Worm (Caenorhabditis elegans) whole organism, L1 larva: Measurements from ENCODE around the gene dos-2.

ENCODE experiments used
- C04F5.9 ChIP-seq: sonication (generic microtip); optimal IDR thresholded peaks from 2 replicates; lab custom pipeline; 2016; ENCODE audit warnings: missing genetic modification characterization, missing compliant biosample characterization
- F16B12.6 ChIP-seq: fragments of 150-350 bp; optimal IDR thresholded peaks from 2 replicates; lab custom pipeline; 2014; ENCODE audit warnings: missing biosample characterization, missing genetic modification characterization
- aly-2 ChIP-seq: fragments of 150-350 bp; optimal IDR thresholded peaks from 2 replicates; lab custom pipeline; 2014; ENCODE audit warnings: missing biosample characterization, missing genetic modification characterization
- ceh-63 ChIP-seq: fragments of 200-800 bp; sonication (Bioruptor generic); optimal IDR thresholded peaks from 2 replicates; lab custom pipeline; 2018; ENCODE audit warnings: mild to moderate bottlenecking, missing genetic modification characterization, missing compliant biosample characterization
- ceh-82 ChIP-seq, 3 experiments: fragments of 150-350 bp in 1 of 3; sonication (generic microtip) in 2 of 3; optimal IDR thresholded peaks; 2 replicates each; lab custom pipeline; 2014 to 2017; ENCODE audit warnings: missing biosample characterization in 3 of 3, missing genetic modification characterization in 3 of 3
- ceh-90 ChIP-seq: sonication (generic microtip); optimal IDR thresholded peaks from 2 replicates; lab custom pipeline; 2016; ENCODE audit warnings: missing genetic modification characterization, missing compliant biosample characterization
- efl-1 ChIP-seq, 4 experiments: fragments of 150-350 bp; optimal IDR thresholded peaks in 3 of 4; peaks in 1 of 4; 1 replicate in 1 of 4; 2 replicates in 3 of 4; lab custom pipeline; 2014; ENCODE audit warnings: missing biosample characterization in 2 of 4, missing genetic modification characterization in 2 of 4, missing genetic modification reagents in 2 of 4
- efl-3 ChIP-seq: fragments of 200-800 bp; sonication (Bioruptor generic); optimal IDR thresholded peaks from 2 replicates; lab custom pipeline; 2018; ENCODE audit warnings: mild to moderate bottlenecking, missing genetic modification characterization, missing compliant biosample characterization
- egl-27 ChIP-seq, 2 experiments: fragments of 150-350 bp in 1 of 2; sonication (generic microtip); optimal IDR thresholded peaks; 3 replicates each; lab custom pipeline; 2017 to 2018; ENCODE audit warnings: missing biosample characterization in 2 of 2, missing genetic modification characterization in 2 of 2, missing genetic modification reagents in 2 of 2
- fkh-4 ChIP-seq: sonication (generic microtip); optimal IDR thresholded peaks from 2 replicates; lab custom pipeline; 2016; ENCODE audit warnings: missing compliant biosample characterization, missing genetic modification characterization, borderline replicate concordance
- fkh-8 ChIP-seq: sonication (generic microtip); optimal IDR thresholded peaks from 2 replicates; lab custom pipeline; 2016; ENCODE audit warnings: mild to moderate bottlenecking, missing genetic modification characterization, missing compliant biosample characterization
- fos-1 ChIP-seq: fragments of 150-350 bp; optimal IDR thresholded peaks from 2 replicates; lab custom pipeline; 2014; ENCODE audit warnings: missing biosample characterization, missing genetic modification characterization
- hlh-17 ChIP-seq: fragments of 200-800 bp; sonication (Bioruptor generic); optimal IDR thresholded peaks from 2 replicates; lab custom pipeline; 2018; ENCODE audit warnings: missing genetic modification characterization, mild to moderate bottlenecking, missing compliant biosample characterization, moderate library complexity, borderline replicate concordance
- isw-1 ChIP-seq: fragments of 200-800 bp; sonication (Bioruptor generic); IDR thresholded peaks from 2 replicates; pipeline ENCODE4 v1.3.6; 2022; ENCODE audit warnings: missing genetic modification characterization, missing compliant biosample characterization
- lin-13 ChIP-seq: fragments of 150-350 bp; optimal IDR thresholded peaks from 2 replicates; lab custom pipeline; 2014; ENCODE audit warnings: missing biosample characterization, missing genetic modification reagents, missing genetic modification characterization
- lin-14 ChIP-seq: fragments of 200-800 bp; sonication (Bioruptor generic); optimal IDR thresholded peaks from 2 replicates; lab custom pipeline; 2018; ENCODE audit warnings: mild to moderate bottlenecking, missing genetic modification characterization, moderate library complexity, missing compliant biosample characterization
- lin-39 ChIP-seq: fragments of 150-350 bp; optimal IDR thresholded peaks from 2 replicates; lab custom pipeline; 2014; ENCODE audit warnings: missing biosample characterization, missing genetic modification reagents, missing genetic modification characterization
- lsy-2 ChIP-seq, 2 experiments: fragments of 150-350 bp; optimal IDR thresholded peaks; 2 replicates each; lab custom pipeline; 2014; ENCODE audit warnings: missing biosample characterization in 2 of 2, missing genetic modification characterization in 2 of 2
- mab-9 ChIP-seq: fragments of 200-800 bp; sonication (Bioruptor generic); IDR thresholded peaks from 2 replicates; pipeline ENCODE4 v1.3.6; 2022; ENCODE audit warnings: missing genetic modification reagents, missing genetic modification characterization, missing compliant biosample characterization
- mep-1 ChIP-seq: fragments of 150-350 bp; optimal IDR thresholded peaks from 2 replicates; lab custom pipeline; 2014; ENCODE audit warnings: missing biosample characterization, missing genetic modification characterization
- nhr-12 ChIP-seq: sonication (generic microtip); optimal IDR thresholded peaks from 2 replicates; lab custom pipeline; 2017; ENCODE audit warnings: missing biosample characterization, missing genetic modification characterization
- nhr-19 ChIP-seq: fragments of 200-800 bp; sonication (Bioruptor generic); conservative IDR thresholded peaks from 2 replicates; pipeline ENCODE4 v1.3.6; 2022; ENCODE audit warnings: missing genetic modification characterization, missing compliant biosample characterization
- nhr-20 ChIP-seq: sonication (generic microtip); optimal IDR thresholded peaks from 2 replicates; lab custom pipeline; 2016; ENCODE audit warnings: mild to moderate bottlenecking, missing genetic modification characterization, missing compliant biosample characterization
- nhr-76 ChIP-seq: sonication (generic microtip); optimal IDR thresholded peaks from 2 replicates; lab custom pipeline; 2017; ENCODE audit warnings: missing biosample characterization, missing genetic modification characterization
- pqm-1 ChIP-seq: sonication (generic microtip); optimal IDR thresholded peaks from 3 replicates; lab custom pipeline; 2017; ENCODE audit warnings: missing biosample characterization, missing genetic modification characterization
- sptf-1 ChIP-seq: fragments of 150-350 bp; optimal IDR thresholded peaks from 2 replicates; lab custom pipeline; 2014; ENCODE audit warnings: missing biosample characterization, missing genetic modification characterization
- sup-37 ChIP-seq: fragments of 200-800 bp; sonication (Bioruptor generic); optimal IDR thresholded peaks from 2 replicates; lab custom pipeline; 2018; ENCODE audit warnings: mild to moderate bottlenecking, missing genetic modification characterization, missing compliant biosample characterization
- tbx-2 ChIP-seq: sonication (generic microtip); optimal IDR thresholded peaks from 2 replicates; lab custom pipeline; 2016; ENCODE audit warnings: missing genetic modification characterization, missing compliant biosample characterization
- tlp-1 ChIP-seq: fragments of 150-350 bp; optimal IDR thresholded peaks from 2 replicates; lab custom pipeline; 2014; ENCODE audit warnings: missing biosample characterization, missing genetic modification characterization
- zag-1 ChIP-seq: fragments of 150-350 bp; optimal IDR thresholded peaks from 2 replicates; lab custom pipeline; 2014; ENCODE audit warnings: missing biosample characterization, missing genetic modification characterization
- ztf-11 ChIP-seq, 2 experiments: sonication (generic microtip); optimal IDR thresholded peaks; 2 replicates each; lab custom pipeline; 2016 to 2017; ENCODE audit warnings: missing genetic modification characterization in 2 of 2, missing biosample characterization in 1 of 2, missing compliant biosample characterization in 1 of 2

Gene dos-2

DNA sequence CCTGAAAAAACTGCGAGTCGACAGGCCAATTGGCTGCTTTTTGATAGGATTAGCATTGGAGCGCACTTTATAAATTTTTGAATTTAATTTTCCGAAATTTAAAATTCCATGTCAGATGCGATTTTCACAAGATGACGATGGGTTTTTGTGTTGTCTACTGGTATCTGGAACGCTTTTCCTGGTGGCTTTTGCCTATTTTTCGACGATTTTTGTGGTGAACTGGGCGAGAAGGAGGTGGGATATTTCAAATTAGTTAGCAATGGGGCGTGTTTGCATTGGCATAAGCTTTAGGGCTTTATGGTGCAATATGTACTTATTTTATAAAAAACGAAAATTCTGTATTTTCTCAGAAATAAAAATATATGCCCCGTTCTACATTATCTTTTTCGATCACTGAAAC, 3.9 kb upstream of the dos-2 start, which contains the start of gene K10G6.9:
Gene K10G6.9 (plus strand): TSS at position 110 of the 400 bp plus-strand sequence.
- TF ChIP-seq efl-3 (GFP tag; lab: Kevin White, UChicago) (no peak), efl-1 (optimal IDR thresholded peaks at IDR 0.05; lab: Kevin White, UChicago) (no peak), efl-1 (GFP tag; optimal IDR thresholded peaks at IDR 0.05 in 1 of 2; lab: Kevin White, UChicago) (peak in 1 of 2 experiments; percentile 3), aly-2 (tag; lab: Kevin White, UChicago) (peak; percentile 16), lin-39 (no peak)

- TF ChIP-seq nhr-19 (GFP tag; lab: Robert Waterston, UW) (no peak), ztf-11 (tag; optimal IDR thresholded peaks at IDR 0.05; lab: Kevin White, UChicago) (no peak), fkh-8 (tag; lab: Kevin White, UChicago) (peak; percentile 3), fos-1 (no peak), egl-27 (tag; optimal IDR thresholded peaks at IDR 0.05; lab: Kevin White, UChicago) (no peak), lin-14 (peak; percentile 2)
Observed at ce11 chrII:3974953-3975352, 1.1 kb upstream of the dos-2 start, which contains the start of gene cank-26. Gene cank-26 (minus strand): TSS chrII:3975065.

- no peak for TF ChIP-seq ceh-90 (tag; lab: Kevin White, UChicago)
- no peak for TF ChIP-seq zag-1 (tag; lab: Kevin White, UChicago)
- TF ChIP-seq efl-1 (optimal IDR thresholded peaks at IDR 0.05; lab: Kevin White, UChicago): no peak
- TF ChIP-seq efl-1 (GFP tag; optimal IDR thresholded peaks at IDR 0.05 in 1 of 2; lab: Kevin White, UChicago): peak in 1 of 2 experiments; percentile 61
- TF ChIP-seq mep-1 (tag; lab: Kevin White, UChicago): no peak
- TF ChIP-seq sup-37 (GFP tag; lab: Kevin White, UChicago): no peak
Observed at ce11 chrII:3978198-3978597, 2.2 kb downstream of the dos-2 start.

ce11 chrII:3980373-3980772, 4.3 kb downstream of the dos-2 start:
- TF ChIP-seq ceh-63 (GFP tag; lab: Kevin White, UChicago) (no peak), F16B12.6 (tag; lab: Kevin White, UChicago) (no peak), efl-1 (optimal IDR thresholded peaks at IDR 0.05; lab: Kevin White, UChicago) (no peak), efl-1 (GFP tag; optimal IDR thresholded peaks at IDR 0.05 in 1 of 2; lab: Kevin White, UChicago) (peak in 1 of 2 experiments; percentile 20)

ce11 chrII:3982313-3982712, 6.3 kb downstream of the dos-2 start, which contains the start of gene lin-31:
Gene lin-31 (plus strand): TSS chrII:3982549.
- TF ChIP-seq zag-1 (tag; lab: Kevin White, UChicago) (no peak), ztf-11 (tag; optimal IDR thresholded peaks at IDR 0.05; lab: Kevin White, UChicago) (no peak), pqm-1 (tag; lab: Kevin White, UChicago) (no peak), mep-1 (tag; lab: Kevin White, UChicago) (no peak), nhr-76 (tag; lab: Kevin White, UChicago) (no peak), lin-13 (GFP tag; lab: Kevin White, UChicago) (no peak), nhr-12 (tag; lab: Kevin White, UChicago) (no peak), efl-3 (GFP tag; lab: Kevin White, UChicago) (no peak), tlp-1 (tag; lab: Kevin White, UChicago) (no peak), mab-9 (GFP tag; lab: Robert Waterston, UW) (no peak), sptf-1 (tag; lab: Kevin White, UChicago) (no peak), nhr-20 (tag; lab: Kevin White, UChicago) (no peak), hlh-17 (no peak), C04F5.9 (tag; lab: Kevin White, UChicago) (no peak), lin-14 (no peak), F16B12.6 (tag; lab: Kevin White, UChicago) (no peak)

DNA sequence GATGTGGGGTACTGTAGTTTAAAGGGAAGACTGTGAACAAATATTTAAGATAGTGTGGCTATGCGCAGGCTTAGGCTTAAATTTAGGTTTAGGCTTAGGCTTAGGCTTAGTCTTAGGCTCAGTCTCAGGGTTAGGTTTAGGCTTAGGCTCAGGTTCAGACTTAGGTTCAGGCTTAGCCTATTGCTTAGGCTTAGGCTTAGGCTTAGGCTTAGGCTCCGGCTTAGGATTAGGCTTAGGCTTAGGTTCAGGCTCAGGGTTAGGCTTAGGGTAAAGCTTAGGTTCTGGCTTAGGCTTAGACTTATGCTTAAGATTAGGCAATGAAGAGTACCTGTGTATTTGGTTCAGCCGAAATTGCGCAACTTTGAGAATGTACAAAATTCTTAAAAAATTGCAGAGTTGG, 8.2 kb downstream of the dos-2 start:
- TF ChIP-seq isw-1 (GFP tag; lab: Robert Waterston, UW) (no peak), ceh-82 (tag; optimal IDR thresholded peaks at IDR 0.05; lab: Kevin White, UChicago) (no peak), tbx-2 (tag; lab: Kevin White, UChicago) (no peak), fkh-4 (tag; lab: Kevin White, UChicago) (no peak), lsy-2 (tag; optimal IDR thresholded peaks at IDR 0.05; lab: Kevin White, UChicago) (no peak)
